Worm (Caenorhabditis elegans) whole organism, L4 larva: Measurements from ENCODE around the gene abt-4.

Experiments used
- lin-39 ChIP-seq: fragments of 150-350 bp; optimal IDR thresholded peaks from 2 replicates; lab custom pipeline; 2014; ENCODE audit warnings: missing biosample characterization, missing genetic modification reagents, missing genetic modification characterization
- nhr-28 ChIP-seq: fragments of 150-350 bp; optimal IDR thresholded peaks from 2 replicates; lab custom pipeline; 2014; ENCODE audit warnings: missing biosample characterization, missing genetic modification characterization
- ztf-11 ChIP-seq: fragments of 150-350 bp; optimal IDR thresholded peaks from 2 replicates; lab custom pipeline; 2014; ENCODE audit warnings: missing biosample characterization, missing genetic modification characterization

DNA sequence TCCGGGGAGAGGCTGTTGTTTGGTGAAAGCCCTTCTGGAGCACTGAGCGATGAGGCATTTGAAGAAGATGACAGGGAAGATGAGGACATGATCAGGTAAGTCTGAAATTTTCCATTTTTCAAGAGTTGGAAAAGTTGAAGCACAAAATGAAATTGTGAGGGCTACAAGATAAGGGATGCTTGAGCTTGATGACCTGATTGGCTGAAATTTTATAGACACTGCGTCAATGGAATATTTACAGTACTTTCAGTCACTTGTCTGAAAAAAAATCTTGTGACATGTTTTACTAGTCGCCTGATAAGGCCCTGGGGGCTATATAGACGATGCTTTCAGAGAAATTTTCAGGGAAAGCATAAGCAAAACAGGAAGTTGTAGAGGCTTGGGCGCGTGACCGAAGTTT lies 5.8 kb upstream of the abt-4 start, which contains the start of gene dmd-8:
- no peak for TF ChIP-seq nhr-28 (tag; lab: Kevin White, UChicago)
- no peak for TF ChIP-seq lin-39
- TF ChIP-seq ztf-11 (tag; lab: Kevin White, UChicago) = no peak
